Worm (Caenorhabditis elegans): Measurements from ENCODE around the gene ZK1098.9.

- TF ChIP-seq flt-1 (GFP tag; IDR thresholded peaks at IDR 0.05): no peak
- no peak for TF ChIP-seq hmg-4 (GFP tag; optimal IDR thresholded peaks at IDR 0.05)
- TF ChIP-seq ama-1 (optimal IDR thresholded peaks at IDR 0.05): no peak
- no peak for TF ChIP-seq pes-1 (GFP tag; IDR thresholded peaks at IDR 0.05)
- TF ChIP-seq ceh-13 (GFP tag; optimal IDR thresholded peaks at IDR 0.05): no peak
- TF ChIP-seq hmbx-1 (tag; optimal IDR thresholded peaks at IDR 0.05): no peak
- TF ChIP-seq tbx-37 (GFP tag; conservative IDR thresholded peaks at IDR 0.05): no peak
Observed at ce11 chrIII:9496083-9496482, 48.1 kb upstream of the ZK1098.9 start.

Data from whole organism, early embryonic.